Comparison of ENCODE assay signal across 1 worm cellular context in the genomic region with DNA sequence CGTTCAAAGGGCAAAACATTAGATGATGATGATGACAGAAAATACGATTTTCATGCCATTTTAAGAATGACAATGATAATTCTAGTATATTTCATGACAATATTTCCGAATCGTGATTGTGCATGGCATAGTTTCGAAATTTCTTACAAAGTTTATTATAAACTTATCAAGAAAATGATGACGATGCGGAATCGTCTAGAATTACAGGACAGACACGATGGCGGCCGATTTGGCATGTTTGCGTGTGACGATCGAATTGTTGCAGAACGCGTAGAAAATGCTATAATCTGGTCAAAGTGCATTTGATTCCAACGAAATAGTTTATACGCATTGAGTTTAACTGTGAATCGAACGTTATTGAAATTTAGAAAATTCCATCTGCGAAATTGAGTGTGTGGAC.
TF ChIP-seq lines count a peak whose summit lies in the region.

No protein-coding gene starts in this region.

TF ChIP-seq in whole organism, L1 larva, 84 proteins besides CTCF, POLR2A, EP300 and RAD21 (continued from another document):
- TF ChIP-seq C16A3.4 (tag; optimal IDR thresholded peaks at IDR 0.05; lab: Kevin White, UChicago), result no peak
- TF ChIP-seq ceh-8 (GFP tag; optimal IDR thresholded peaks at IDR 0.05; lab: Kevin White, UChicago), result no peak
- no peak for TF ChIP-seq lir-3 (tag; optimal IDR thresholded peaks at IDR 0.05; lab: Kevin White, UChicago; ENCODE audit: poor library complexity)
- no peak for TF ChIP-seq hlh-17 (GFP tag; optimal IDR thresholded peaks at IDR 0.05; lab: Kevin White, UChicago; ENCODE audit: borderline replicate concordance)
